Worm (Caenorhabditis elegans) whole organism, mixed stage, embryonic: Measurements from ENCODE around the gene csb-1.

Source experiments
- M03D4.4 ChIP-seq: sonication (generic microtip); optimal IDR thresholded peaks from 2 replicates; lab custom pipeline; 2017; ENCODE audit warnings: mild to moderate bottlenecking, missing genetic modification characterization, missing compliant biosample characterization
- bed-3 ChIP-seq: fragments of 200-800 bp; sonication (Bioruptor generic); optimal IDR thresholded peaks from 3 replicates; lab custom pipeline; 2018; ENCODE audit warnings: mild to moderate bottlenecking, missing genetic modification characterization, moderate library complexity, missing compliant biosample characterization
- blmp-1 ChIP-seq: fragments of 150-350 bp; optimal IDR thresholded peaks from 2 replicates; lab custom pipeline; 2014; ENCODE audit warnings: missing biosample characterization, missing genetic modification characterization
- ceh-39 ChIP-seq: fragments of 150-350 bp; optimal IDR thresholded peaks from 2 replicates; lab custom pipeline; 2014; ENCODE audit warnings: missing biosample characterization, missing genetic modification characterization
- ceh-43 ChIP-seq: fragments of 200-800 bp; sonication (Bioruptor generic); optimal IDR thresholded peaks from 2 replicates; lab custom pipeline; 2018; ENCODE audit warnings: mild to moderate bottlenecking, missing genetic modification characterization, moderate library complexity, missing compliant biosample characterization
- ceh-83 ChIP-seq: fragments of 200-800 bp; sonication (Bioruptor generic); optimal IDR thresholded peaks from 2 replicates; lab custom pipeline; 2018; ENCODE audit warnings: mild to moderate bottlenecking, missing genetic modification characterization, missing compliant biosample characterization
- ces-1 ChIP-seq: fragments of 150-350 bp; optimal IDR thresholded peaks from 2 replicates; lab custom pipeline; 2014; ENCODE audit warnings: missing biosample characterization, missing genetic modification reagents, missing genetic modification characterization
- cnd-1 ChIP-seq: fragments of 200-800 bp; sonication (Bioruptor generic); optimal IDR thresholded peaks from 2 replicates; lab custom pipeline; 2018; ENCODE audit warnings: mild to moderate bottlenecking, missing genetic modification characterization, missing compliant biosample characterization
- drap-1 ChIP-seq: fragments of 200-800 bp; sonication (Bioruptor generic); optimal IDR thresholded peaks from 3 replicates; lab custom pipeline; 2018; ENCODE audit warnings: mild to moderate bottlenecking, missing genetic modification characterization, missing compliant biosample characterization
- elt-1 ChIP-seq: sonication (generic microtip); optimal IDR thresholded peaks from 2 replicates; lab custom pipeline; 2017; ENCODE audit warnings: missing genetic modification characterization, mild to moderate bottlenecking, missing compliant biosample characterization, antibody characterized with exemption, moderate library complexity, borderline replicate concordance; ENCODE audit not compliant: insufficient read depth
- flh-1 ChIP-seq: fragments of 200-800 bp; sonication (Bioruptor generic); optimal IDR thresholded peaks from 2 replicates; lab custom pipeline; 2018; ENCODE audit warnings: mild to moderate bottlenecking, missing genetic modification characterization, moderate library complexity, missing compliant biosample characterization
- ham-2 ChIP-seq: fragments of 200-800 bp; sonication (Bioruptor generic); optimal IDR thresholded peaks from 2 replicates; lab custom pipeline; 2018; ENCODE audit warnings: mild to moderate bottlenecking, missing genetic modification characterization, missing compliant biosample characterization
- hlh-1 ChIP-seq: fragments of 150-350 bp; optimal IDR thresholded peaks from 2 replicates; lab custom pipeline; 2014; ENCODE audit warnings: missing biosample characterization, missing genetic modification reagents, missing genetic modification characterization
- lin-32 ChIP-seq: fragments of 200-800 bp; sonication (Bioruptor generic); optimal IDR thresholded peaks from 2 replicates; lab custom pipeline; 2018; ENCODE audit warnings: mild to moderate bottlenecking, missing genetic modification characterization, missing compliant biosample characterization
- lsy-2 ChIP-seq: fragments of 150-350 bp; optimal IDR thresholded peaks from 2 replicates; lab custom pipeline; 2014; ENCODE audit warnings: missing biosample characterization, missing genetic modification characterization
- mep-1 ChIP-seq: fragments of 150-350 bp; optimal IDR thresholded peaks from 2 replicates; lab custom pipeline; 2017; ENCODE audit warnings: missing biosample characterization, missing genetic modification reagents, missing genetic modification characterization, inconsistent platforms
- mls-2 ChIP-seq: sonication (generic microtip); optimal IDR thresholded peaks from 2 replicates; lab custom pipeline; 2016; ENCODE audit warnings: mild to moderate bottlenecking, missing genetic modification characterization, moderate library complexity, missing compliant biosample characterization
- nhr-12 ChIP-seq: fragments of 150-350 bp; optimal IDR thresholded peaks from 2 replicates; lab custom pipeline; 2014; ENCODE audit warnings: missing biosample characterization, missing genetic modification characterization
- nhr-2 ChIP-seq: fragments of 150-350 bp; optimal IDR thresholded peaks from 2 replicates; lab custom pipeline; 2014; ENCODE audit warnings: missing biosample characterization, missing genetic modification characterization
- nhr-237 ChIP-seq: fragments of 150-350 bp; optimal IDR thresholded peaks from 2 replicates; lab custom pipeline; 2014; ENCODE audit warnings: missing biosample characterization, missing genetic modification characterization
- nhr-28 ChIP-seq: fragments of 150-350 bp; optimal IDR thresholded peaks from 2 replicates; lab custom pipeline; 2014; ENCODE audit warnings: missing biosample characterization, missing genetic modification characterization
- nhr-76 ChIP-seq: sonication (generic microtip); optimal IDR thresholded peaks from 2 replicates; lab custom pipeline; 2017; ENCODE audit warnings: missing biosample characterization, missing genetic modification characterization
- pha-4 ChIP-seq: fragments of 150-350 bp; optimal IDR thresholded peaks from 2 replicates; lab custom pipeline; 2018; ENCODE audit warnings: missing biosample characterization, missing genetic modification reagents, missing genetic modification characterization
- sem-2 ChIP-seq: fragments of 200-800 bp; sonication (Bioruptor generic); optimal IDR thresholded peaks from 2 replicates; lab custom pipeline; 2018; ENCODE audit warnings: mild to moderate bottlenecking, missing genetic modification characterization, missing compliant biosample characterization
- snpc-4 ChIP-seq: fragments of 150-350 bp; optimal IDR thresholded peaks from 2 replicates; lab custom pipeline; 2014; ENCODE audit warnings: missing biosample characterization, missing genetic modification characterization
- sptf-1 ChIP-seq: sonication (generic microtip); optimal IDR thresholded peaks from 2 replicates; lab custom pipeline; 2017; ENCODE audit warnings: mild to moderate bottlenecking, missing genetic modification characterization, moderate library complexity, missing compliant biosample characterization
- unc-120 ChIP-seq: sonication (generic microtip); optimal IDR thresholded peaks from 2 replicates; lab custom pipeline; 2017; ENCODE audit warnings: missing genetic modification characterization, missing compliant biosample characterization; ENCODE audit not compliant: poor library complexity, severe bottlenecking
- unc-39 ChIP-seq: fragments of 150-350 bp; optimal IDR thresholded peaks from 2 replicates; lab custom pipeline; 2014; ENCODE audit warnings: missing biosample characterization, missing genetic modification characterization
- unc-62 ChIP-seq: fragments of 150-350 bp; optimal IDR thresholded peaks from 2 replicates; lab custom pipeline; 2014; ENCODE audit warnings: missing biosample characterization, missing genetic modification reagents, missing genetic modification characterization
- ztf-11 ChIP-seq: fragments of 150-350 bp; optimal IDR thresholded peaks from 2 replicates; lab custom pipeline; 2014; ENCODE audit warnings: missing biosample characterization, missing genetic modification characterization

csb-1 gene

ce11 chrX:15876936-15877335, 11.2 kb upstream of the csb-1 start:
- no peak for TF ChIP-seq bed-3 (GFP tag; lab: Kevin White, UChicago)
- no peak for TF ChIP-seq lsy-2
- peak; percentile 60 for TF ChIP-seq sptf-1 (tag; lab: Kevin White, UChicago)
- TF ChIP-seq hlh-1 (tag; lab: Kevin White, UChicago), result no peak
- TF ChIP-seq ceh-43 (GFP tag; lab: Kevin White, UChicago), result no peak
- TF ChIP-seq elt-1 (tag; lab: Kevin White, UChicago), result no peak
- no peak for TF ChIP-seq ztf-11 (tag; lab: Kevin White, UChicago)
- TF ChIP-seq mep-1 (tag; lab: Kevin White, UChicago), result no peak
- TF ChIP-seq lin-32 (GFP tag; lab: Kevin White, UChicago), result no peak
- no peak for TF ChIP-seq unc-39 (tag; lab: Kevin White, UChicago)
- TF ChIP-seq M03D4.4 (tag; lab: Kevin White, UChicago), result peak; percentile 42
- peak; percentile 59 for TF ChIP-seq cnd-1 (tag; lab: Kevin White, UChicago)
- peak; percentile 53 for TF ChIP-seq ham-2
- TF ChIP-seq ceh-39 (tag; lab: Kevin White, UChicago), result no peak
- TF ChIP-seq nhr-12, result no peak
- no peak for TF ChIP-seq sem-2
- peak; percentile 46 for TF ChIP-seq mls-2 (tag; lab: Kevin White, UChicago)
- no peak for TF ChIP-seq nhr-2
- no peak for TF ChIP-seq pha-4 (tag; lab: Kevin White, UChicago)

- TF ChIP-seq unc-62 (GFP tag; lab: Kevin White, UChicago) (no peak), hlh-1 (tag; lab: Kevin White, UChicago) (no peak), nhr-76 (tag; lab: Kevin White, UChicago) (no peak)
Measured at ce11 chrX:15869589-15869988, 3.9 kb upstream of the csb-1 start.

ce11 chrX:15860556-15861008, 5.1 kb downstream of the csb-1 start, which contains the start of gene F53H4.6:
Gene F53H4.6 (minus strand): TSS chrX:15860606.
- TF ChIP-seq lsy-2 (peak; percentile 9), ztf-11 (tag; lab: Kevin White, UChicago) (no peak), mls-2 (tag; lab: Kevin White, UChicago) (peak; percentile 30)
- TF ChIP-seq, all 35 proteins: peak for 2

- no peak for TF ChIP-seq ces-1 (GFP tag; lab: Kevin White, UChicago)
- no peak for TF ChIP-seq M03D4.4 (tag; lab: Kevin White, UChicago)
- TF ChIP-seq sem-2, result no peak
- TF ChIP-seq ceh-39 (tag; lab: Kevin White, UChicago), result no peak
- TF ChIP-seq nhr-12, result no peak
- TF ChIP-seq nhr-76 (tag; lab: Kevin White, UChicago), result no peak
- TF ChIP-seq ceh-83, result no peak
- TF ChIP-seq lsy-2, result no peak
- TF ChIP-seq ham-2, result no peak
- TF ChIP-seq nhr-2, result no peak
- no peak for TF ChIP-seq hlh-1 (tag; lab: Kevin White, UChicago)
- TF ChIP-seq ztf-11 (tag; lab: Kevin White, UChicago), result no peak
- no peak for TF ChIP-seq nhr-28 (tag; lab: Kevin White, UChicago)
- TF ChIP-seq mls-2 (tag; lab: Kevin White, UChicago), result no peak
- no peak for TF ChIP-seq drap-1 (GFP tag; lab: Kevin White, UChicago)
- no peak for TF ChIP-seq cnd-1 (tag; lab: Kevin White, UChicago)
- TF ChIP-seq unc-120 (tag; lab: Kevin White, UChicago), result no peak
- TF ChIP-seq unc-62 (GFP tag; lab: Kevin White, UChicago), result no peak
- no peak for TF ChIP-seq mep-1 (tag; lab: Kevin White, UChicago)
- no peak for TF ChIP-seq snpc-4
Measured at ce11 chrX:15856853-15857252, 8.9 kb downstream of the csb-1 start, which contains the start of gene F53H4.2. Gene F53H4.2 (plus strand): TSS chrX:15857153.

ce11 chrX:15851013-15851412, 14.7 kb downstream of the csb-1 start:
- TF ChIP-seq cnd-1 (tag; lab: Kevin White, UChicago) (no peak), ham-2 (no peak), mep-1 (tag; lab: Kevin White, UChicago) (no peak), unc-39 (tag; lab: Kevin White, UChicago) (no peak), blmp-1 (tag; lab: Kevin White, UChicago) (no peak), ceh-39 (tag; lab: Kevin White, UChicago) (no peak), M03D4.4 (tag; lab: Kevin White, UChicago) (no peak), flh-1 (GFP tag; lab: Kevin White, UChicago) (no peak), nhr-237 (no peak), nhr-2 (no peak), lsy-2 (no peak), lin-32 (GFP tag; lab: Kevin White, UChicago) (no peak)
